Fruit fly (Drosophila melanogaster) whole organism, embryonic: Measurements from ENCODE around the gene CG17764.

Experiments used
- Awh ChIP-seq: fragments of 200-800 bp; sonication (Bioruptor generic); IDR thresholded peaks from 2 replicates; pipeline ENCODE4, ENCODE4 v1.3.6; 2022; ENCODE audit warnings: missing biosample characterization, missing genetic modification characterization
- BEAF-32 ChIP-seq: fragments of 200-800 bp; sonication (Bioruptor generic); optimal IDR thresholded peaks from 3 replicates; lab custom pipeline; 2017; ENCODE audit warnings: missing biosample characterization, missing genetic modification characterization, mild to moderate bottlenecking, moderate library complexity, missing genetic modification reagents
- CG10543 ChIP-seq: fragments of 200-800 bp; sonication (Bioruptor generic); optimal IDR thresholded peaks from 3 replicates; lab custom pipeline; 2017; ENCODE audit warnings: missing biosample characterization, mild to moderate bottlenecking, missing genetic modification characterization, moderate library complexity
- CG11093 ChIP-seq: fragments of 200-800 bp; sonication (Bioruptor generic); IDR thresholded peaks from 3 replicates; pipeline ENCODE4 v1.3.6; 2022; ENCODE audit warnings: missing biosample characterization, missing genetic modification characterization
- CG12659 ChIP-seq: fragments of 200-800 bp; sonication (Bioruptor generic); optimal IDR thresholded peaks from 3 replicates; lab custom pipeline; 2017; ENCODE audit warnings: mild to moderate bottlenecking, missing biosample characterization, missing genetic modification reagents, missing genetic modification characterization
- CG13424 ChIP-seq: fragments of 200-800 bp; sonication (Bioruptor generic); optimal IDR thresholded peaks from 2 replicates; lab custom pipeline; 2019; ENCODE audit warnings: missing biosample characterization, mild to moderate bottlenecking, missing genetic modification characterization, moderate library complexity
- CG13775 ChIP-seq: fragments of 200-800 bp; sonication (Bioruptor generic); optimal IDR thresholded peaks from 3 replicates; lab custom pipeline; 2017; ENCODE audit warnings: missing biosample characterization, mild to moderate bottlenecking, missing genetic modification characterization
- CG14014 ChIP-seq: fragments of 200-800 bp; sonication (Bioruptor generic); IDR thresholded peaks from 2 replicates; pipeline ENCODE4 v1.3.6; 2022; ENCODE audit warnings: missing biosample characterization, missing genetic modification characterization
- CG2678 ChIP-seq: fragments of 200-800 bp; sonication (Bioruptor generic); optimal IDR thresholded peaks from 3 replicates; lab custom pipeline; 2019; ENCODE audit warnings: missing biosample characterization, mild to moderate bottlenecking, missing genetic modification characterization, moderate library complexity
- CG3281 ChIP-seq: fragments of 200-800 bp; sonication (Bioruptor generic); optimal IDR thresholded peaks from 3 replicates; lab custom pipeline; 2017; ENCODE audit warnings: missing biosample characterization, mild to moderate bottlenecking, missing genetic modification characterization
- CG3726 ChIP-seq: fragments of 200-800 bp; sonication (Bioruptor generic); IDR thresholded peaks from 3 replicates; pipeline ENCODE4, ENCODE4 v1.3.6; 2022; ENCODE audit warnings: missing biosample characterization, missing genetic modification characterization
- CG3847 ChIP-seq: fragments of 200-800 bp; sonication (Bioruptor generic); IDR thresholded peaks from 2 replicates; pipeline ENCODE4 v1.3.6; 2022; ENCODE audit warnings: missing biosample characterization, missing genetic modification characterization
- CG4328 ChIP-seq: fragments of 200-800 bp; sonication (Bioruptor generic); optimal IDR thresholded peaks from 3 replicates; lab custom pipeline; 2017; ENCODE audit warnings: missing biosample characterization, missing genetic modification reagents, missing genetic modification characterization
- CG5245 ChIP-seq: fragments of 200-800 bp; sonication (Bioruptor generic); optimal IDR thresholded peaks from 3 replicates; lab custom pipeline; 2016; ENCODE audit warnings: missing biosample characterization, missing genetic modification characterization
- CG6683 ChIP-seq: fragments of 200-800 bp; sonication (Bioruptor generic); optimal IDR thresholded peaks from 2 replicates; lab custom pipeline; 2017; ENCODE audit warnings: missing biosample characterization, mild to moderate bottlenecking, missing genetic modification characterization, missing genetic modification reagents
- CG6791 ChIP-seq: fragments of 200-800 bp; sonication (Bioruptor generic); IDR thresholded peaks from 3 replicates; pipeline ENCODE4 v1.3.6; 2022; ENCODE audit warnings: missing biosample characterization, missing genetic modification characterization; ENCODE audit not compliant: partially characterized antibody
- CG7556 ChIP-seq: fragments of 200-800 bp; sonication (Bioruptor generic); optimal IDR thresholded peaks from 2 replicates; lab custom pipeline; 2017; ENCODE audit warnings: missing biosample characterization, mild to moderate bottlenecking, missing genetic modification characterization
- CG8359 ChIP-seq: fragments of 200-800 bp; sonication (Bioruptor generic); optimal IDR thresholded peaks from 2 replicates; lab custom pipeline; 2017; ENCODE audit warnings: missing biosample characterization, mild to moderate bottlenecking, missing genetic modification characterization, borderline replicate concordance
- CG8924 ChIP-seq: fragments of 200-800 bp; optimal IDR thresholded peaks from 3 replicates; lab custom pipeline; 2019; ENCODE audit warnings: missing biosample characterization, mild to moderate bottlenecking, missing genetic modification characterization, moderate library complexity
- CkIIα-i1 ChIP-seq: fragments of 200-800 bp; sonication (Bioruptor generic); IDR thresholded peaks from 2 replicates; pipeline ENCODE4 v1.3.6; 2022; ENCODE audit warnings: missing biosample characterization, missing genetic modification characterization
- D ChIP-seq, 2 experiments: fragments of 200-800 bp in 1 of 2; fragments of >200 bp in 1 of 2; sonication (Bioruptor generic) in 1 of 2; optimal IDR thresholded peaks; 2 replicates in 1 of 2; 3 replicates in 1 of 2; lab custom pipeline; 2017; ENCODE audit warnings: mild to moderate bottlenecking in 1 of 2, missing biosample characterization in 1 of 2, missing genetic modification characterization in 1 of 2, missing genetic modification reagents in 1 of 2
- E2f2 ChIP-seq: fragments of 200-800 bp; sonication (Bioruptor generic); IDR thresholded peaks from 2 replicates; pipeline ENCODE4 v1.3.6; 2022; ENCODE audit warnings: missing biosample characterization, missing genetic modification characterization
- Ets97D ChIP-seq: fragments of 200-800 bp; sonication (Bioruptor generic); optimal IDR thresholded peaks from 3 replicates; lab custom pipeline; 2016; ENCODE audit warnings: missing biosample characterization, missing genetic modification characterization
- Fer2 ChIP-seq: fragments of 200-800 bp; sonication (Bioruptor generic); optimal IDR thresholded peaks from 2 replicates; lab custom pipeline; 2018; ENCODE audit warnings: missing biosample characterization, mild to moderate bottlenecking, missing genetic modification characterization, moderate library complexity
- GATAe ChIP-seq: fragments of 200-800 bp; sonication (Bioruptor generic); conservative IDR thresholded peaks from 2 replicates; pipeline ENCODE4 v1.3.6; 2022; ENCODE audit warnings: missing biosample characterization, missing genetic modification characterization
- HmgZ ChIP-seq: fragments of 200-800 bp; sonication (Bioruptor generic); optimal IDR thresholded peaks from 2 replicates; lab custom pipeline; 2018; ENCODE audit warnings: missing biosample characterization, mild to moderate bottlenecking, missing genetic modification characterization
- Hr3 ChIP-seq: fragments of 200-800 bp; sonication (Bioruptor generic); optimal IDR thresholded peaks from 3 replicates; lab custom pipeline; 2016; ENCODE audit warnings: missing biosample characterization, missing genetic modification characterization
- Med ChIP-seq: fragments of 200-800 bp; sonication (Bioruptor generic); peaks from one replicate; lab custom pipeline; 2016; ENCODE audit warnings: missing biosample characterization, missing genetic modification characterization, mild to moderate bottlenecking, inconsistent platforms, moderate library complexity
- NC2β ChIP-seq: fragments of 200-800 bp; sonication (Bioruptor generic); optimal IDR thresholded peaks from 2 replicates; lab custom pipeline; 2016; ENCODE audit warnings: missing biosample characterization, missing genetic modification characterization
- Nf-YA ChIP-seq: fragments of 200-800 bp; sonication (Bioruptor generic); IDR thresholded peaks from 2 replicates; pipeline ENCODE4 v1.3.6; 2022; ENCODE audit warnings: missing biosample characterization, missing genetic modification characterization
- Oli ChIP-seq: fragments of 200-800 bp; sonication (Bioruptor generic); optimal IDR thresholded peaks from 2 replicates; lab custom pipeline; 2018; ENCODE audit warnings: missing biosample characterization, mild to moderate bottlenecking, missing genetic modification characterization, moderate library complexity
- Scr ChIP-seq: fragments of 200-800 bp; sonication (Bioruptor generic); IDR thresholded peaks from 2 replicates; pipeline ENCODE4 v1.3.6; 2022; ENCODE audit warnings: missing biosample characterization, missing genetic modification characterization; ENCODE audit not compliant: partially characterized antibody
- Six4 ChIP-seq: fragments of 200-800 bp; sonication (Bioruptor generic); optimal IDR thresholded peaks from 2 replicates; lab custom pipeline; 2016; ENCODE audit warnings: missing biosample characterization, missing genetic modification characterization
- Sox102F ChIP-seq: fragments of 200-800 bp; sonication (Bioruptor generic); optimal IDR thresholded peaks from 2 replicates; lab custom pipeline; 2018; ENCODE audit warnings: missing biosample characterization, mild to moderate bottlenecking, missing genetic modification characterization, moderate library complexity
- Xbp1 ChIP-seq: fragments of 200-800 bp; sonication (Bioruptor generic); optimal IDR thresholded peaks from 3 replicates; lab custom pipeline; 2016; ENCODE audit warnings: missing biosample characterization, mild to moderate bottlenecking, missing genetic modification characterization
- ac ChIP-seq: fragments of 200-800 bp; sonication (Bioruptor generic); optimal IDR thresholded peaks from 3 replicates; lab custom pipeline; 2017; ENCODE audit warnings: missing biosample characterization, mild to moderate bottlenecking, missing genetic modification characterization
- bbx ChIP-seq: fragments of 200-800 bp; sonication (Bioruptor generic); IDR thresholded peaks from 2 replicates; pipeline ENCODE4 v1.3.6; 2022; ENCODE audit warnings: missing biosample characterization, missing genetic modification characterization; ENCODE audit not compliant: partially characterized antibody
- chn ChIP-seq: fragments of 200-800 bp; sonication (Bioruptor generic); optimal IDR thresholded peaks from 2 replicates; lab custom pipeline; 2016; ENCODE audit warnings: missing biosample characterization, missing genetic modification characterization
- ci ChIP-seq: fragments of 200-800 bp; sonication (Bioruptor generic); IDR thresholded peaks from 3 replicates; pipeline ENCODE4 v1.3.6; 2022; ENCODE audit warnings: missing biosample characterization, missing genetic modification characterization
- da ChIP-seq: fragments of 200-800 bp; sonication (Bioruptor generic); optimal IDR thresholded peaks from 2 replicates; lab custom pipeline; 2016; ENCODE audit warnings: missing biosample characterization, missing genetic modification characterization
- kah ChIP-seq: fragments of 200-800 bp; sonication (Bioruptor generic); optimal IDR thresholded peaks from 2 replicates; lab custom pipeline; 2018; ENCODE audit warnings: missing biosample characterization, mild to moderate bottlenecking, missing genetic modification characterization
- mam ChIP-seq: fragments of 200-800 bp; sonication (Bioruptor generic); optimal IDR thresholded peaks from 3 replicates; lab custom pipeline; 2016; ENCODE audit warnings: missing biosample characterization, missing genetic modification characterization
- pzg ChIP-seq: fragments of 200-800 bp; sonication (Bioruptor generic); optimal IDR thresholded peaks from 3 replicates; lab custom pipeline; 2018; ENCODE audit warnings: missing biosample characterization, mild to moderate bottlenecking, missing genetic modification characterization, moderate library complexity
- ranshi ChIP-seq: fragments of 200-800 bp; sonication (Bioruptor generic); IDR thresholded peaks from 2 replicates; pipeline ENCODE4 v1.3.6; 2022; ENCODE audit warnings: missing biosample characterization, missing genetic modification characterization
- slbo ChIP-seq: fragments of 200-800 bp; sonication (Bioruptor generic); IDR thresholded peaks from 2 replicates; pipeline ENCODE4 v1.3.6; 2022; ENCODE audit warnings: missing biosample characterization, missing genetic modification characterization
- ssp ChIP-seq: fragments of 200-800 bp; sonication (Bioruptor generic); IDR thresholded peaks from 2 replicates; pipeline ENCODE4 v1.3.6; 2022; ENCODE audit warnings: missing biosample characterization, missing genetic modification characterization
- unpg ChIP-seq: fragments of 200-800 bp; sonication (Bioruptor generic); optimal IDR thresholded peaks from 3 replicates; lab custom pipeline; 2018; ENCODE audit warnings: missing biosample characterization, mild to moderate bottlenecking, missing genetic modification characterization, moderate library complexity
- vvl ChIP-seq: fragments of 200-800 bp; sonication (Bioruptor generic); IDR thresholded peaks from 2 replicates; pipeline ENCODE4 v1.3.6; 2022; ENCODE audit warnings: missing biosample characterization, missing genetic modification characterization
- wor ChIP-seq: fragments of 200-800 bp; sonication (Bioruptor generic); IDR thresholded peaks from 2 replicates; pipeline ENCODE4 v1.3.6; 2022; ENCODE audit warnings: missing biosample characterization, missing genetic modification characterization

Gene CG17764

DNA sequence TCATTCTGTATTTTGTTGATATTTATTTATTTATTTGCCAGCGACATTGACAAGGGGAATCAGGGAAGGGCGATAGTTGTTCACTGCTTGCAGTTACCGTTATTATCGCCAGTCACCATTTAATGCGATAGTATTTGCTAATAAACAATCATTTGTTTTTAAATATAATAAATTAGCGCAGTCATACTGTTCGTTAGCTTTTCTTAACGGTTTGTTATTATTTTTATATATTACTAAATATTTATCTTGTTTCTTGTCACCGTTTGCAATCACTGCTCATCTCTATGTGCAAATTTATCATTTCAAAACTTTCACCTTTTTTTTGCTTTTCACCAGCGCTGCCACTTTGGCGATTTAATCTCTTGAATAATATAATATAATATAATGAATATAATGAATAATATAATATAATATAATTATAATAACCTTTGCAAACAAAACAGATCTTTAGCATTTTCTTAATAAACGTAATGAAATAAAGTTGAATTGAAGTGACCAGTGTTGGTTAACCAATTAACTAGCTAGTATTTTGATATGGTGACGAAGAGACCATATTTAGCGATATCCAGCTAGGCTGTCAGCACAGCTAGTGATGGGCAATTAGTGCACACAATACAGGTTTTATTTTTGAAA lies 22.2 kb upstream of the CG17764 start, which contains the start of the genes CG3309 and XRCC1 (continued):
- TF ChIP-seq CG3726 (GFP tag; lab: Robert Waterston, UW) (no peak), slbo (GFP tag; lab: Robert Waterston, UW) (peak; percentile 81), Xbp1 (GFP tag; lab: Kevin White, UChicago) (peak; percentile 48), Fer2 (tag; lab: Kevin White, UChicago) (peak; percentile 4), Nf-YA (no peak), CkIIα-i1 (no peak), CG4328 (GFP tag; lab: Kevin White, UChicago) (no peak), D (optimal IDR thresholded peaks at IDR 0.05; lab: Kevin White, UChicago) (no peak), D (GFP tag; optimal IDR thresholded peaks at IDR 0.05; lab: Kevin White, UChicago) (peak; percentile 8), mam (GFP tag; lab: Kevin White, UChicago) (peak; percentile 2), CG14014 (GFP tag; lab: Robert Waterston, UW) (peak; percentile 55; the same call in 1 of the 2 replicates), GATAe (GFP tag; lab: Robert Waterston, UW) (no peak), kah (GFP tag; lab: Kevin White, UChicago) (no peak), CG13775 (GFP tag; lab: Kevin White, UChicago) (peak; percentile 74), NC2β (no peak), pzg (GFP tag; lab: Kevin White, UChicago) (peak; percentile 25), ci (GFP tag; lab: Robert Waterston, UW) (peak; percentile 57; the same call in 2 of the 3 replicates), Ets97D (no peak), CG3281 (GFP tag; lab: Kevin White, UChicago) (no peak), Hr3 (GFP tag; lab: Kevin White, UChicago) (peak; percentile 54), bbx (GFP tag; lab: Robert Waterston, UW) (peak; percentile 76), chn (GFP tag; lab: Kevin White, UChicago) (peak; percentile 19), CG10543 (GFP tag; lab: Kevin White, UChicago) (peak; percentile 33), CG13424 (tag; lab: Kevin White, UChicago) (peak; percentile 53), Sox102F (peak; percentile 57), ac (GFP tag; lab: Kevin White, UChicago) (no peak), CG8359 (no peak), Scr (GFP tag; lab: Robert Waterston, UW) (peak; percentile 94), CG11093 (GFP tag; lab: Robert Waterston, UW) (no peak), E2f2 (GFP tag; lab: Robert Waterston, UW) (0 out of 2 replicates have a peak, but pooled peaks have one; percentile 5), Six4 (GFP tag; lab: Kevin White, UChicago) (peak; percentile 20), da (GFP tag; lab: Kevin White, UChicago) (no peak), vvl (peak; percentile 69), CG2678 (tag; lab: Kevin White, UChicago) (peak; percentile 64), unpg (peak; percentile 47), CG6683 (GFP tag; lab: Kevin White, UChicago) (no peak), CG12659 (GFP tag; lab: Kevin White, UChicago) (peak; percentile 60), BEAF-32 (GFP tag; lab: Kevin White, UChicago) (peak; percentile 83), wor (GFP tag; lab: Robert Waterston, UW) (peak; percentile 22; the same call in 1 of the 2 replicates), ssp (GFP tag; lab: Robert Waterston, UW) (peak; percentile 48; the same call in 1 of the 2 replicates), HmgZ (tag; lab: Kevin White, UChicago) (no peak), CG7556 (GFP tag; lab: Kevin White, UChicago) (peak; percentile 8), CG3847 (GFP tag; lab: Robert Waterston, UW) (peak; percentile 54), ranshi (GFP tag; lab: Robert Waterston, UW) (peak; percentile 33; the same call in 1 of the 2 replicates), CG6791 (GFP tag; lab: Robert Waterston, UW) (peak; percentile 84), Med (GFP tag; lab: Kevin White, UChicago) (peak; percentile 82), CG5245 (GFP tag; lab: Kevin White, UChicago) (no peak), CG8924 (peak; percentile 69), Awh (no peak), Oli (tag; lab: Kevin White, UChicago) (peak; percentile 23)
